Fruit fly (Drosophila melanogaster) whole organism, embryonic: ENCODE data around the gene Nepl9.

ENCODE experiments used
- CG10979 ChIP-seq: fragments of 200-800 bp; sonication (Bioruptor generic); optimal IDR thresholded peaks from 2 replicates; lab custom pipeline; 2018; ENCODE audit warnings: missing biosample characterization, mild to moderate bottlenecking, missing genetic modification characterization, moderate library complexity
- CG12104 ChIP-seq: fragments of 200-800 bp; sonication (Bioruptor generic); optimal IDR thresholded peaks from 3 replicates; lab custom pipeline; 2016; ENCODE audit warnings: missing biosample characterization, missing genetic modification characterization
- CG12155 ChIP-seq: fragments of 200-800 bp; sonication (Bioruptor generic); optimal IDR thresholded peaks from 3 replicates; lab custom pipeline; 2016; ENCODE audit warnings: missing biosample characterization, missing genetic modification characterization
- CG16813 ChIP-seq: fragments of 200-800 bp; sonication (Bioruptor generic); IDR thresholded peaks from 3 replicates; pipeline ENCODE4 v1.3.6; 2022; ENCODE audit warnings: missing biosample characterization, missing genetic modification characterization; ENCODE audit not compliant: partially characterized antibody
- CG17359 ChIP-seq: fragments of 200-800 bp; sonication (Bioruptor generic); optimal IDR thresholded peaks from 3 replicates; lab custom pipeline; 2018; ENCODE audit warnings: missing biosample characterization, mild to moderate bottlenecking, missing genetic modification characterization, moderate library complexity
- CG18011 ChIP-seq: fragments of 200-800 bp; sonication (Bioruptor generic); optimal IDR thresholded peaks from 2 replicates; lab custom pipeline; 2017; ENCODE audit warnings: missing biosample characterization, missing genetic modification characterization, mild to moderate bottlenecking, moderate library complexity, missing genotype
- CG3407 ChIP-seq: fragments of 200-800 bp; sonication (Bioruptor generic); optimal IDR thresholded peaks from 2 replicates; lab custom pipeline; 2018; ENCODE audit warnings: missing biosample characterization, mild to moderate bottlenecking, missing genetic modification characterization
- CG5953 ChIP-seq: fragments of 200-800 bp; sonication (Bioruptor generic); IDR thresholded peaks from 2 replicates; pipeline ENCODE4 v1.3.6; 2022; ENCODE audit warnings: missing biosample characterization, missing genetic modification characterization
- CG6272 ChIP-seq: fragments of 200-800 bp; sonication (Bioruptor generic); IDR thresholded peaks from 2 replicates; pipeline ENCODE4 v1.3.6; 2022; ENCODE audit warnings: missing biosample characterization, missing genetic modification characterization
- CG7963 ChIP-seq: fragments of 200-800 bp; sonication (Bioruptor generic); IDR thresholded peaks from 3 replicates; pipeline ENCODE4 v1.3.6; 2022; ENCODE audit warnings: missing biosample characterization, missing genetic modification characterization; ENCODE audit not compliant: partially characterized antibody
- CG8290 ChIP-seq, 3 experiments: fragments of 200-800 bp; sonication (Bioruptor generic); optimal IDR thresholded peaks; 2 replicates each; lab custom pipeline; 2016 to 2019; ENCODE audit warnings: missing biosample characterization in 3 of 3, missing genetic modification characterization in 3 of 3, mild to moderate bottlenecking in 2 of 3, moderate library complexity in 1 of 3
- CG8388 ChIP-seq: fragments of 200-800 bp; sonication (Bioruptor generic); optimal IDR thresholded peaks from 2 replicates; lab custom pipeline; 2019; ENCODE audit warnings: missing biosample characterization, mild to moderate bottlenecking, missing genetic modification characterization, moderate library complexity
- D19A ChIP-seq: fragments of 200-800 bp; optimal IDR thresholded peaks from 3 replicates; lab custom pipeline; 2019; ENCODE audit warnings: missing biosample characterization, mild to moderate bottlenecking, missing genetic modification characterization, moderate library complexity
- Dbx ChIP-seq: fragments of 200-800 bp; sonication (Bioruptor generic); IDR thresholded peaks from 3 replicates; pipeline ENCODE4 v1.3.6; 2022; ENCODE audit warnings: missing biosample characterization, missing genetic modification characterization
- Jarid2 ChIP-seq: fragments of 200-800 bp; sonication (Bioruptor generic); optimal IDR thresholded peaks from 3 replicates; lab custom pipeline; 2017; ENCODE audit warnings: mild to moderate bottlenecking, missing biosample characterization, missing genetic modification reagents, missing genetic modification characterization
- Lim3 ChIP-seq: fragments of 200-800 bp; sonication (Bioruptor generic); IDR thresholded peaks from 2 replicates; pipeline ENCODE4 v1.3.6; 2022; ENCODE audit warnings: missing biosample characterization, missing genetic modification characterization
- Med ChIP-seq: fragments of 200-800 bp; sonication (Bioruptor generic); peaks from one replicate; lab custom pipeline; 2016; ENCODE audit warnings: missing biosample characterization, missing genetic modification characterization, mild to moderate bottlenecking, inconsistent platforms, moderate library complexity
- NC2β ChIP-seq: fragments of 200-800 bp; sonication (Bioruptor generic); optimal IDR thresholded peaks from 2 replicates; lab custom pipeline; 2016; ENCODE audit warnings: missing biosample characterization, missing genetic modification characterization
- Scr ChIP-seq: fragments of 200-800 bp; sonication (Bioruptor generic); IDR thresholded peaks from 2 replicates; pipeline ENCODE4 v1.3.6; 2022; ENCODE audit warnings: missing biosample characterization, missing genetic modification characterization; ENCODE audit not compliant: partially characterized antibody
- Sin3A ChIP-seq: fragments of >200 bp; optimal IDR thresholded peaks from 2 replicates; lab custom pipeline; 2018
- Trl ChIP-seq, 3 experiments: fragments of >200 bp in 2 of 3; fragments of 200-800 bp in 1 of 3; sonication (Bioruptor generic) in 1 of 3; optimal IDR thresholded peaks; 2 replicates in 1 of 3; 3 replicates in 2 of 3; lab custom pipeline; 2016 to 2017; ENCODE audit warnings: missing biosample characterization in 1 of 3, missing genetic modification characterization in 1 of 3
- Usf ChIP-seq: fragments of 200-800 bp; sonication (Bioruptor generic); optimal IDR thresholded peaks from 2 replicates; lab custom pipeline; 2017; ENCODE audit warnings: missing genotype, missing biosample characterization, missing genetic modification characterization
- dati ChIP-seq: fragments of 200-800 bp; sonication (Bioruptor generic); IDR thresholded peaks from 2 replicates; pipeline ENCODE4 v1.3.6; 2022; ENCODE audit warnings: missing biosample characterization, missing genetic modification characterization
- eve ChIP-seq, 2 experiments: fragments of >200 bp; optimal IDR thresholded peaks; 2 replicates each; lab custom pipeline; 2017; ENCODE audit warnings: missing biosample characterization in 2 of 2, missing genetic modification characterization in 2 of 2
- exex ChIP-seq: fragments of 200-800 bp; sonication (Bioruptor generic); optimal IDR thresholded peaks from 4 replicates; lab custom pipeline; 2018; ENCODE audit warnings: missing biosample characterization, mild to moderate bottlenecking, missing genetic modification characterization, moderate library complexity
- fd96Cb ChIP-seq: fragments of 200-800 bp; sonication (Bioruptor generic); optimal IDR thresholded peaks from 2 replicates; lab custom pipeline; 2018; ENCODE audit warnings: missing biosample characterization, mild to moderate bottlenecking, missing genetic modification characterization, moderate library complexity
- ftz-f1 ChIP-seq: fragments of 200-800 bp; sonication (Bioruptor generic); optimal IDR thresholded peaks from 2 replicates; lab custom pipeline; 2016; ENCODE audit warnings: missing biosample characterization, missing genetic modification characterization
- hbn ChIP-seq: fragments of 200-800 bp; sonication (Bioruptor generic); IDR thresholded peaks from 2 replicates; pipeline ENCODE4 v1.3.6; 2022; ENCODE audit warnings: missing biosample characterization, missing genetic modification characterization; ENCODE audit not compliant: partially characterized antibody
- ken ChIP-seq: fragments of 200-800 bp; sonication (Bioruptor generic); IDR thresholded peaks from 3 replicates; pipeline ENCODE4 v1.3.6; 2022; ENCODE audit warnings: missing biosample characterization, missing genetic modification characterization
- mirr ChIP-seq: fragments of 200-800 bp; sonication (Bioruptor generic); optimal IDR thresholded peaks from 3 replicates; lab custom pipeline; 2018; ENCODE audit warnings: missing biosample characterization, mild to moderate bottlenecking, missing genetic modification characterization
- mld ChIP-seq: fragments of 200-800 bp; sonication (Bioruptor generic); IDR thresholded peaks from 3 replicates; pipeline ENCODE4 v1.3.6; 2022; ENCODE audit warnings: missing biosample characterization, missing genetic modification characterization; ENCODE audit not compliant: partially characterized antibody
- org-1 ChIP-seq: fragments of 200-800 bp; sonication (Bioruptor generic); optimal IDR thresholded peaks from 2 replicates; lab custom pipeline; 2017; ENCODE audit warnings: missing biosample characterization, missing genetic modification characterization
- psq ChIP-seq: fragments of 200-800 bp; sonication (Bioruptor generic); optimal IDR thresholded peaks from 2 replicates; lab custom pipeline; 2017; ENCODE audit warnings: missing biosample characterization, missing genetic modification characterization
- ranshi ChIP-seq: fragments of 200-800 bp; sonication (Bioruptor generic); IDR thresholded peaks from 2 replicates; pipeline ENCODE4 v1.3.6; 2022; ENCODE audit warnings: missing biosample characterization, missing genetic modification characterization
- repo ChIP-seq: fragments of 200-800 bp; sonication (Bioruptor generic); optimal IDR thresholded peaks from 2 replicates; lab custom pipeline; 2016; ENCODE audit warnings: missing biosample characterization, missing genetic modification characterization
- scrt ChIP-seq: fragments of 200-800 bp; sonication (Bioruptor generic); optimal IDR thresholded peaks from 2 replicates; lab custom pipeline; 2018; ENCODE audit warnings: missing biosample characterization, mild to moderate bottlenecking, missing genetic modification characterization, moderate library complexity
- sug ChIP-seq: fragments of 200-800 bp; optimal IDR thresholded peaks from 2 replicates; lab custom pipeline; 2019; ENCODE audit warnings: missing biosample characterization, mild to moderate bottlenecking, missing genetic modification characterization, moderate library complexity
- toy ChIP-seq: fragments of 200-800 bp; sonication (Bioruptor generic); IDR thresholded peaks from 2 replicates; pipeline ENCODE4 v1.3.6; 2022; ENCODE audit warnings: missing biosample characterization, missing genetic modification characterization
- wdn ChIP-seq: fragments of 200-800 bp; sonication (Bioruptor generic); IDR thresholded peaks from 2 replicates; pipeline ENCODE4 v1.3.6; 2022; ENCODE audit warnings: missing biosample characterization, missing genetic modification characterization
- z ChIP-seq: fragments of 200-800 bp; sonication (Bioruptor generic); IDR thresholded peaks from 3 replicates; pipeline ENCODE4 v1.3.6; 2022; ENCODE audit warnings: missing biosample characterization, missing genetic modification characterization
- zen ChIP-seq: fragments of 200-800 bp; sonication (Bioruptor generic); optimal IDR thresholded peaks from 3 replicates; lab custom pipeline; 2018; ENCODE audit warnings: missing biosample characterization, mild to moderate bottlenecking, missing genetic modification characterization, moderate library complexity

Gene Nepl9

dm6 chr2L:16793970-16794369 is 43.1 kb downstream of the Nepl9 start, which contains the start of gene Ugt37C2 (continued):
- TF ChIP-seq mld (GFP tag; lab: Robert Waterston, UW) = no peak
- TF ChIP-seq ken (GFP tag; lab: Robert Waterston, UW) = 0 out of 3 replicates have a peak, but pooled peaks have one; percentile 3
- no peak for TF ChIP-seq scrt (GFP tag; lab: Kevin White, UChicago)
- peak; percentile 80 for TF ChIP-seq Jarid2 (GFP tag; lab: Kevin White, UChicago)
- 0 out of 3 replicates have a peak, but pooled peaks have one; percentile 23 for TF ChIP-seq Dbx
- TF ChIP-seq ftz-f1 (GFP tag; lab: Kevin White, UChicago) = no peak
- no peak for TF ChIP-seq CG8388 (GFP tag; lab: Kevin White, UChicago)
- no peak for TF ChIP-seq CG5953
- no peak for TF ChIP-seq dati
- no peak for TF ChIP-seq Sin3A
- TF ChIP-seq Trl (optimal IDR thresholded peaks at IDR 0.05; lab: Kevin White, UChicago) = peak; percentile 58 to 61
- no peak for TF ChIP-seq Trl (GFP tag; optimal IDR thresholded peaks at IDR 0.05; lab: Kevin White, UChicago)
- peak; percentile 11 for TF ChIP-seq exex
- TF ChIP-seq CG8290 (GFP tag; optimal IDR thresholded peaks at IDR 0.05; lab: Kevin White, UChicago) = no peak
- peak in 1 of 2 experiments; percentile 12 for TF ChIP-seq CG8290 (tag; optimal IDR thresholded peaks at IDR 0.05; lab: Kevin White, UChicago)
- no peak for TF ChIP-seq NC2β (GFP tag; lab: Kevin White, UChicago)
- no peak for TF ChIP-seq Scr (GFP tag; lab: Robert Waterston, UW)
- TF ChIP-seq psq (GFP tag; lab: Kevin White, UChicago) = no peak
- peak; percentile 18 for TF ChIP-seq mirr (GFP tag; lab: Kevin White, UChicago)
- TF ChIP-seq toy (GFP tag; lab: Robert Waterston, UW) = no peak
- TF ChIP-seq Usf (GFP tag; lab: Kevin White, UChicago) = no peak
- no peak for TF ChIP-seq CG6272 (GFP tag; lab: Robert Waterston, UW)
- peak; percentile 16 for TF ChIP-seq sug
- no peak for TF ChIP-seq org-1 (GFP tag; lab: Kevin White, UChicago)
- TF ChIP-seq CG16813 (GFP tag; lab: Robert Waterston, UW) = no peak
- TF ChIP-seq CG12155 (GFP tag; lab: Kevin White, UChicago) = no peak
- TF ChIP-seq CG10979 (tag; lab: Kevin White, UChicago) = no peak
- TF ChIP-seq Med (GFP tag; lab: Kevin White, UChicago) = peak; percentile 54
- no peak for TF ChIP-seq fd96Cb (tag; lab: Kevin White, UChicago)
- 0 out of 2 replicates have a peak, but pooled peaks have one; percentile 28 for TF ChIP-seq hbn (GFP tag; lab: Robert Waterston, UW)
- TF ChIP-seq zen (tag; lab: Kevin White, UChicago) = no peak
- no peak for TF ChIP-seq repo
- TF ChIP-seq D19A (tag; lab: Kevin White, UChicago) = no peak
- no peak for TF ChIP-seq wdn
- no peak for TF ChIP-seq Lim3 (GFP tag; lab: Robert Waterston, UW)
- no peak for TF ChIP-seq CG12104 (GFP tag; lab: Kevin White, UChicago)
- no peak for TF ChIP-seq CG17359 (tag; lab: Kevin White, UChicago)
- no peak for TF ChIP-seq z (GFP tag; lab: Robert Waterston, UW)
- 0 out of 2 replicates have a peak, but pooled peaks have one; percentile 14 for TF ChIP-seq ranshi
- no peak for TF ChIP-seq eve (GFP tag; optimal IDR thresholded peaks at IDR 0.05; lab: Kevin White, UChicago)
- TF ChIP-seq CG3407 = no peak
- 0 out of 3 replicates have a peak, but pooled peaks have one; percentile 15 for TF ChIP-seq CG7963 (GFP tag; lab: Robert Waterston, UW)
- no peak for TF ChIP-seq CG18011 (GFP tag; lab: Kevin White, UChicago)
